Worm (Caenorhabditis elegans): ENCODE measurements around the gene txt-5.

txt-5 gene

ce11 chrV:7854603-7855002, 17.7 kb upstream of the txt-5 start, which contains the start of the genes C37C3.9 and C37C3.18 (continued):
- no peak for TF ChIP-seq Y48G9A.11 (GFP tag; IDR thresholded peaks at IDR 0.05)
- no peak for TF ChIP-seq unc-39 (tag; optimal IDR thresholded peaks at IDR 0.05)
- peak; percentile 55 for TF ChIP-seq ceh-20 (GFP tag; IDR thresholded peaks at IDR 0.05)
- TF ChIP-seq zip-11 (GFP tag; IDR thresholded peaks at IDR 0.05) = no peak
- TF ChIP-seq F49E8.2 (tag; optimal IDR thresholded peaks at IDR 0.05; ENCODE audit: borderline replicate concordance) = no peak
- TF ChIP-seq mep-1 (tag; optimal IDR thresholded peaks at IDR 0.05) = peak; percentile 78
- TF ChIP-seq tra-1 (GFP tag; IDR thresholded peaks at IDR 0.05) = no peak; the same call in 1 of the 2 replicates
- TF ChIP-seq ceh-32 (tag; optimal IDR thresholded peaks at IDR 0.05; ENCODE audit: poor library complexity) = no peak
- TF ChIP-seq jun-1 (tag; optimal IDR thresholded peaks at IDR 0.05) = peak; percentile 77
- peak; percentile 23 for TF ChIP-seq fkh-10 (GFP tag; optimal IDR thresholded peaks at IDR 0.05)
- TF ChIP-seq mxl-3 (GFP tag; optimal IDR thresholded peaks at IDR 0.05) = peak; percentile 84
- peak; percentile 12 for TF ChIP-seq F37D6.2 (tag; optimal IDR thresholded peaks at IDR 0.05)
- no peak for TF ChIP-seq F26F4.8 (GFP tag; conservative IDR thresholded peaks at IDR 0.05)
- TF ChIP-seq duxl-1 (tag; optimal IDR thresholded peaks at IDR 0.05; ENCODE audit: poor library complexity) = no peak
- TF ChIP-seq daf-16 (GFP tag; optimal IDR thresholded peaks at IDR 0.05) = no peak
- TF ChIP-seq daf-16 (tag; optimal IDR thresholded peaks at IDR 0.05) = peak; percentile 77
- 0 out of 2 replicates have a peak, but pooled peaks have one; percentile 63 for TF ChIP-seq D1046.2 (GFP tag; IDR thresholded peaks at IDR 0.05)
- TF ChIP-seq lin-39 (tag; optimal IDR thresholded peaks at IDR 0.05) = no peak
- peak; percentile 26 for TF ChIP-seq pqm-1 (tag; optimal IDR thresholded peaks at IDR 0.05)
- TF ChIP-seq egl-27 (tag; optimal IDR thresholded peaks at IDR 0.05) = no peak
- TF ChIP-seq lin-1 (GFP tag; IDR thresholded peaks at IDR 0.05) = peak; percentile 50; the same call in 1 of the 2 replicates

DNA sequence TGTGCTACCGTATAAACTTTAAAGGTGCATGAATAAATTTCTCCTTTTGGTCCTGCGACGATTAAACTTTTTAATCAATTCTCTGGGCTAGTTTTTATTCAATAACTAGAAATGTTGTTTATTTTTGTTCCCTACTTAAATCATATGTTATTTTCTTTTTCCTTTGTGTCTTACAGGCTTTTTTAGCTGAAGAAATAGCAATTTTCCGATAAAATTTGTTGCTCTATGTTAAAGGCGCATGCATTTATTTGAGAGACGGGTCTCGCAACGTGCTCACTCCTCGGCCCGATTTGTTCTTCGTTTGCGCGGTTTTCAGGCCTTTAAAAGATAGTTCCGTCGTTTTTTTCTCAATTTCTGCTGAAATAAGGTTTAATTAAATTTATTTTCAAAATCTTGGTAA, 17.0 kb upstream of the txt-5 start:
- TF ChIP-seq egl-27 (tag; optimal IDR thresholded peaks at IDR 0.05) (no peak), lsy-2 (tag; optimal IDR thresholded peaks at IDR 0.05) (peak in 1 of 2 experiments; percentile 27), daf-12 (tag; optimal IDR thresholded peaks at IDR 0.05) (no peak), nhr-28 (tag; optimal IDR thresholded peaks at IDR 0.05) (no peak), ztf-7 (tag; optimal IDR thresholded peaks at IDR 0.05) (no peak), madf-9 (GFP tag; conservative IDR thresholded peaks at IDR 0.05) (no peak), hmg-1.1 (GFP tag; IDR thresholded peaks at IDR 0.05) (0 out of 2 replicates have a peak, but pooled peaks have one; percentile 34), nhr-6 (tag; optimal IDR thresholded peaks at IDR 0.05) (peak; percentile 52), lin-38 (GFP tag; IDR thresholded peaks at IDR 0.05) (0 out of 2 replicates have a peak, but pooled peaks have one; percentile 22), lin-13 (GFP tag; optimal IDR thresholded peaks at IDR 0.05) (no peak), zip-11 (GFP tag; IDR thresholded peaks at IDR 0.05) (no peak), daf-19 (GFP tag; conservative IDR thresholded peaks at IDR 0.05) (no peak), daf-16 (GFP tag; optimal IDR thresholded peaks at IDR 0.05) (no peak), daf-16 (tag; optimal IDR thresholded peaks at IDR 0.05) (peak; percentile 25), mes-2 (tag; optimal IDR thresholded peaks at IDR 0.05; ENCODE audit: poor library complexity, severe bottlenecking) (peak; percentile 24), lir-3 (tag; optimal IDR thresholded peaks at IDR 0.05) (no peak)

DNA sequence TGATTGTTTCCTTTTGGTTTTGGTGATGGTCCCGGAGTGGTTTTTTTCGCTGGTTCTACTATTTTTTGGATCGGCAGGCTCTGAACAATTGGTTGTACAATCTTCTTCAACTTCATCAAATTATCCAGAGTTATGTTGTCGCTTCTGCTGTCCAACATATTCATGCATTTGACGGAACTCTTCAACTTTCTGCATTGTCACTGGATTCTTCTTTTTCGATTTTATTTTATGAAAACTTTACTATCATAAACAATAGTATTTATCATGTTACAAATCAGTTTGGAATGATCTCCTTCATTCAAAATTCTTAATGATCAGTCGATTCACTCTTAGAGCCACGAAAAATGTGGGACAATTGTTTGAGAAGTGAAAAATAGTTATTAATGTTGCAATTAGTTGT, 15.1 kb upstream of the txt-5 start:
- TF ChIP-seq mep-1 (tag; optimal IDR thresholded peaks at IDR 0.05) (no peak), lin-38 (GFP tag; IDR thresholded peaks at IDR 0.05) (peak; percentile 36; the same call in 1 of the 2 replicates), F49E8.2 (tag; optimal IDR thresholded peaks at IDR 0.05; ENCODE audit: borderline replicate concordance) (peak; percentile 9), aha-1 (tag) (peak; percentile 84), F26F4.8 (GFP tag; conservative IDR thresholded peaks at IDR 0.05) (no peak), lim-7 (GFP tag; IDR thresholded peaks at IDR 0.05) (no peak), fkh-10 (GFP tag; optimal IDR thresholded peaks at IDR 0.05) (no peak), lsy-2 (tag; optimal IDR thresholded peaks at IDR 0.05) (no peak)

DNA sequence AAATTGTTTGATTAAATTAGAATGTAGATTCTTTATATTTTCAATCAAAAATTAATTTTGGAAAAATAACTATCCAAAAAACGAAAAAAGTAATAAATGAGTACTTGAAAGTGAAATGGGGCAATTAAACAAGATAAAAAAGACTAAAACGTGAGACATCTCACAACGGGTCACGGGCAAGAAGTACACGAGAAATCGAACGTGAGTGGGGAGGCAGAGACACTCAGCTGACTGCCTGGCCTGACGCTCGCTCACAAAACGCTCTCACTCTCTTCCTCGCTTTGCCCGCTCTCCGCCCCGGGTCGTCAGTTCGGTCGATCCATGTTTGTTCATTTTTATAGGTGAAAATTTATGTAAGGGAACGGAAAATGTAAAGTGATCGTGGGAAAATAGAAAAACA, 11.3 kb upstream of the txt-5 start:
- TF ChIP-seq daf-19 (GFP tag; conservative IDR thresholded peaks at IDR 0.05) = no peak
- no peak for TF ChIP-seq jun-1 (tag; optimal IDR thresholded peaks at IDR 0.05)
- peak; percentile 30 for TF ChIP-seq ztf-7 (tag; optimal IDR thresholded peaks at IDR 0.05)
- TF ChIP-seq set-16 (GFP tag; IDR thresholded peaks at IDR 0.05) = peak; percentile 69
- no peak for TF ChIP-seq Y5F2A.4 (GFP tag; optimal IDR thresholded peaks at IDR 0.05)
- TF ChIP-seq egl-43 (GFP tag; IDR thresholded peaks at IDR 0.05) = no peak
- no peak for TF ChIP-seq saeg-2 (GFP tag; IDR thresholded peaks at IDR 0.05)
- TF ChIP-seq nhr-6 (tag; optimal IDR thresholded peaks at IDR 0.05) = no peak
- TF ChIP-seq nhr-42 (GFP tag; IDR thresholded peaks at IDR 0.05) = no peak
- TF ChIP-seq ceh-28 (tag; optimal IDR thresholded peaks at IDR 0.05) = no peak
- peak; percentile 74 for TF ChIP-seq mxl-3 (GFP tag; optimal IDR thresholded peaks at IDR 0.05)
- TF ChIP-seq nhr-48 (tag; optimal IDR thresholded peaks at IDR 0.05) = no peak
- no peak for TF ChIP-seq ceh-32 (tag; optimal IDR thresholded peaks at IDR 0.05; ENCODE audit: poor library complexity)
- no peak for TF ChIP-seq nhr-10 (tag; optimal IDR thresholded peaks at IDR 0.05)
- TF ChIP-seq dve-1 (tag; optimal IDR thresholded peaks at IDR 0.05; ENCODE audit: insufficient read depth) = no peak
- peak; percentile 86 for TF ChIP-seq hlh-11 (tag; optimal IDR thresholded peaks at IDR 0.05)
- TF ChIP-seq lsy-2 (tag; optimal IDR thresholded peaks at IDR 0.05) = peak in 1 of 2 experiments; percentile 16
